Fruit fly (Drosophila melanogaster) whole organism, embryonic: Measurements from ENCODE around the gene CG5265.
A peak's percentile ranks its signal among the peaks of the same experiment; 100 is the strongest.

Experiments
- Aef1 ChIP-seq: fragments of 200-800 bp; sonication (Bioruptor generic); IDR thresholded peaks from 3 replicates; pipeline ENCODE4 v1.3.6; 2022; ENCODE audit warnings: missing biosample characterization, missing genetic modification characterization
- Antp ChIP-seq: fragments of 200-800 bp; sonication (Bioruptor generic); optimal IDR thresholded peaks from 3 replicates; lab custom pipeline; 2016; ENCODE audit warnings: missing biosample characterization, missing genetic modification characterization
- BtbVII ChIP-seq: fragments of 200-800 bp; sonication (Bioruptor generic); optimal IDR thresholded peaks from 3 replicates; lab custom pipeline; 2017; ENCODE audit warnings: missing biosample characterization, mild to moderate bottlenecking, missing genetic modification characterization
- CG1024 ChIP-seq: fragments of 200-800 bp; sonication (Bioruptor generic); IDR thresholded peaks from 2 replicates; pipeline ENCODE4 v1.3.6; 2022; ENCODE audit warnings: missing biosample characterization, missing genetic modification characterization
- CG10431 ChIP-seq: fragments of 200-800 bp; sonication (Bioruptor generic); optimal IDR thresholded peaks from 3 replicates; lab custom pipeline; 2018; ENCODE audit warnings: missing biosample characterization, mild to moderate bottlenecking, missing genetic modification characterization
- CG11085 ChIP-seq: fragments of 200-800 bp; sonication (Bioruptor generic); IDR thresholded peaks from 2 replicates; pipeline ENCODE4 v1.3.6; 2022; ENCODE audit warnings: missing biosample characterization, missing genetic modification characterization
- CG11456 ChIP-seq: fragments of 200-800 bp; sonication (Bioruptor generic); IDR thresholded peaks from 3 replicates; pipeline ENCODE4 v1.3.6; 2022; ENCODE audit warnings: missing biosample characterization, missing genetic modification characterization
- CG1233 ChIP-seq: fragments of 200-800 bp; sonication (Bioruptor generic); optimal IDR thresholded peaks from 4 replicates; lab custom pipeline; 2018; ENCODE audit warnings: missing biosample characterization, mild to moderate bottlenecking, missing genetic modification characterization
- CG13287 ChIP-seq: fragments of 200-800 bp; sonication (Bioruptor generic); IDR thresholded peaks from 2 replicates; pipeline ENCODE4 v1.3.6; 2022; ENCODE audit warnings: missing biosample characterization, missing genetic modification characterization; ENCODE audit not compliant: partially characterized antibody
- CG15601 ChIP-seq: fragments of 200-800 bp; sonication (Bioruptor generic); optimal IDR thresholded peaks from 3 replicates; lab custom pipeline; 2019; ENCODE audit warnings: missing biosample characterization, mild to moderate bottlenecking, missing genetic modification characterization, moderate library complexity
- CG16863 ChIP-seq: fragments of 200-800 bp; sonication (Bioruptor generic); optimal IDR thresholded peaks from 3 replicates; lab custom pipeline; 2016; ENCODE audit warnings: missing biosample characterization, missing genetic modification characterization
- CG17568 ChIP-seq: fragments of 200-800 bp; sonication (Bioruptor generic); optimal IDR thresholded peaks from 2 replicates; lab custom pipeline; 2018; ENCODE audit warnings: missing biosample characterization, mild to moderate bottlenecking, missing genetic modification characterization, moderate library complexity
- CG17802 ChIP-seq: fragments of 200-800 bp; sonication (Bioruptor generic); optimal IDR thresholded peaks from 2 replicates; lab custom pipeline; 2018; ENCODE audit warnings: missing biosample characterization, mild to moderate bottlenecking, missing genetic modification characterization, moderate library complexity
- CG30403 ChIP-seq: fragments of 200-800 bp; sonication (Bioruptor generic); optimal IDR thresholded peaks from 3 replicates; lab custom pipeline; 2016; ENCODE audit warnings: missing biosample characterization, missing genetic modification characterization
- CG3995 ChIP-seq: fragments of 200-800 bp; sonication (Bioruptor generic); optimal IDR thresholded peaks from 3 replicates; lab custom pipeline; 2016; ENCODE audit warnings: missing biosample characterization, missing genetic modification characterization
- CG6254 ChIP-seq: fragments of 200-800 bp; sonication (Bioruptor generic); optimal IDR thresholded peaks from 3 replicates; lab custom pipeline; 2017; ENCODE audit warnings: mild to moderate bottlenecking, missing biosample characterization, missing genetic modification reagents, missing genetic modification characterization
- CG6813 ChIP-seq: fragments of 200-800 bp; sonication (Bioruptor generic); optimal IDR thresholded peaks from 2 replicates; lab custom pipeline; 2017; ENCODE audit warnings: missing biosample characterization, missing genetic modification characterization, mild to moderate bottlenecking, moderate library complexity, missing genetic modification reagents
- CG7745 ChIP-seq: fragments of 200-800 bp; sonication (Bioruptor generic); optimal IDR thresholded peaks from 2 replicates; lab custom pipeline; 2018; ENCODE audit warnings: missing biosample characterization, mild to moderate bottlenecking, missing genetic modification characterization, moderate library complexity
- CG8290 ChIP-seq, 3 experiments: fragments of 200-800 bp; sonication (Bioruptor generic); optimal IDR thresholded peaks; 2 replicates each; lab custom pipeline; 2016 to 2019; ENCODE audit warnings: missing biosample characterization in 3 of 3, missing genetic modification characterization in 3 of 3, mild to moderate bottlenecking in 2 of 3, moderate library complexity in 1 of 3
- CG8765 ChIP-seq: fragments of 200-800 bp; sonication (Bioruptor generic); IDR thresholded peaks from 2 replicates; pipeline ENCODE4 v1.3.6; 2022; ENCODE audit warnings: missing biosample characterization, missing genetic modification characterization
- Camta ChIP-seq: fragments of 200-800 bp; sonication (Bioruptor generic); optimal IDR thresholded peaks from 2 replicates; lab custom pipeline; 2016; ENCODE audit warnings: missing biosample characterization, missing genetic modification characterization
- Chrac-16 ChIP-seq: fragments of 200-800 bp; sonication (Bioruptor generic); optimal IDR thresholded peaks from 3 replicates; lab custom pipeline; 2016; ENCODE audit warnings: missing biosample characterization, missing genetic modification characterization
- Elba2 ChIP-seq: fragments of 200-800 bp; sonication (Bioruptor generic); optimal IDR thresholded peaks from 3 replicates; lab custom pipeline; 2016; ENCODE audit warnings: missing biosample characterization, missing genetic modification characterization
- H2.0 ChIP-seq: fragments of 200-800 bp; sonication (Bioruptor generic); IDR thresholded peaks from 2 replicates; pipeline ENCODE4 v1.3.6; 2022; ENCODE audit warnings: missing biosample characterization, missing genetic modification characterization
- HmgZ ChIP-seq: fragments of 200-800 bp; sonication (Bioruptor generic); optimal IDR thresholded peaks from 2 replicates; lab custom pipeline; 2018; ENCODE audit warnings: missing biosample characterization, mild to moderate bottlenecking, missing genetic modification characterization
- Hr3 ChIP-seq: fragments of 200-800 bp; sonication (Bioruptor generic); optimal IDR thresholded peaks from 3 replicates; lab custom pipeline; 2016; ENCODE audit warnings: missing biosample characterization, missing genetic modification characterization
- Kr ChIP-seq: fragments of 200-800 bp; sonication (Bioruptor generic); optimal IDR thresholded peaks from 2 replicates; lab custom pipeline; 2017; ENCODE audit warnings: missing biosample characterization, mild to moderate bottlenecking, missing genetic modification characterization
- MTF-1 ChIP-seq: fragments of 200-800 bp; sonication (Bioruptor generic); optimal IDR thresholded peaks from 2 replicates; lab custom pipeline; 2018; ENCODE audit warnings: missing biosample characterization, mild to moderate bottlenecking, missing genetic modification characterization, borderline replicate concordance
- Med ChIP-seq: fragments of 200-800 bp; sonication (Bioruptor generic); peaks from one replicate; lab custom pipeline; 2016; ENCODE audit warnings: missing biosample characterization, missing genetic modification characterization, mild to moderate bottlenecking, inconsistent platforms, moderate library complexity
- NFAT ChIP-seq: fragments of 200-800 bp; sonication (Bioruptor generic); IDR thresholded peaks from 2 replicates; pipeline ENCODE4 v1.3.6; 2022; ENCODE audit warnings: missing biosample characterization, missing genetic modification characterization
- NK7.1 ChIP-seq: fragments of 200-800 bp; sonication (Bioruptor generic); optimal IDR thresholded peaks from 3 replicates; lab custom pipeline; 2016; ENCODE audit warnings: missing biosample characterization, missing genetic modification characterization
- Opbp ChIP-seq: fragments of 200-800 bp; sonication (Bioruptor generic); IDR thresholded peaks from 3 replicates; pipeline ENCODE4 v1.3.6; 2022; ENCODE audit warnings: missing biosample characterization, missing genetic modification characterization; ENCODE audit not compliant: partially characterized antibody
- Side ChIP-seq: fragments of 200-800 bp; sonication (Bioruptor generic); optimal IDR thresholded peaks from 2 replicates; lab custom pipeline; 2016; ENCODE audit warnings: missing biosample characterization, missing genetic modification characterization
- Sox100B ChIP-seq: fragments of 200-800 bp; sonication (Bioruptor generic); optimal IDR thresholded peaks from 3 replicates; lab custom pipeline; 2018; ENCODE audit warnings: missing biosample characterization, mild to moderate bottlenecking, missing genetic modification characterization
- Sox102F ChIP-seq: fragments of 200-800 bp; sonication (Bioruptor generic); optimal IDR thresholded peaks from 2 replicates; lab custom pipeline; 2018; ENCODE audit warnings: missing biosample characterization, mild to moderate bottlenecking, missing genetic modification characterization, moderate library complexity
- Ssrp ChIP-seq: fragments of 200-800 bp; sonication (Bioruptor generic); optimal IDR thresholded peaks from 2 replicates; lab custom pipeline; 2018; ENCODE audit warnings: missing biosample characterization, mild to moderate bottlenecking, missing genetic modification characterization, moderate library complexity
- bab2 ChIP-seq: fragments of 200-800 bp; sonication (Bioruptor generic); optimal IDR thresholded peaks from 2 replicates; lab custom pipeline; 2016; ENCODE audit warnings: missing biosample characterization, missing genetic modification characterization
- bowl ChIP-seq: fragments of 200-800 bp; sonication (Bioruptor generic); IDR thresholded peaks from 2 replicates; pipeline ENCODE4 v1.3.6; 2022; ENCODE audit warnings: missing biosample characterization, missing genetic modification characterization
- cad ChIP-seq: fragments of >200 bp; optimal IDR thresholded peaks from 2 replicates; lab custom pipeline; 2017; ENCODE audit warnings: missing biosample characterization, missing genetic modification characterization
- chn ChIP-seq: fragments of 200-800 bp; sonication (Bioruptor generic); optimal IDR thresholded peaks from 2 replicates; lab custom pipeline; 2016; ENCODE audit warnings: missing biosample characterization, missing genetic modification characterization
- emc ChIP-seq: fragments of 200-800 bp; sonication (Bioruptor generic); optimal IDR thresholded peaks from 2 replicates; lab custom pipeline; 2016; ENCODE audit warnings: missing biosample characterization, missing genetic modification characterization
- eyg ChIP-seq: fragments of 200-800 bp; sonication (Bioruptor generic); optimal IDR thresholded peaks from 3 replicates; lab custom pipeline; 2016; ENCODE audit warnings: missing biosample characterization, missing genetic modification characterization
- gcm2 ChIP-seq: fragments of 200-800 bp; sonication (Bioruptor generic); optimal IDR thresholded peaks from 2 replicates; lab custom pipeline; 2016; ENCODE audit warnings: missing biosample characterization, missing genetic modification characterization
- grn ChIP-seq: fragments of 200-800 bp; sonication (Bioruptor generic); optimal IDR thresholded peaks from 3 replicates; lab custom pipeline; 2017; ENCODE audit warnings: missing biosample characterization, missing genetic modification characterization
- lab ChIP-seq: fragments of 200-800 bp; sonication (Bioruptor generic); optimal IDR thresholded peaks from 3 replicates; lab custom pipeline; 2017; ENCODE audit warnings: missing biosample characterization, missing genetic modification characterization, mild to moderate bottlenecking, moderate library complexity, missing genetic modification reagents
- nerfin-1 ChIP-seq: fragments of 200-800 bp; sonication (Bioruptor generic); optimal IDR thresholded peaks from 3 replicates; lab custom pipeline; 2019; ENCODE audit warnings: missing biosample characterization, mild to moderate bottlenecking, missing genetic modification characterization, moderate library complexity
- nom ChIP-seq: fragments of 200-800 bp; sonication (Bioruptor generic); optimal IDR thresholded peaks from 2 replicates; lab custom pipeline; 2017; ENCODE audit warnings: missing biosample characterization, missing genetic modification characterization, mild to moderate bottlenecking, moderate library complexity, missing genetic modification reagents
- sd ChIP-seq: fragments of 200-800 bp; sonication (Bioruptor generic); optimal IDR thresholded peaks from 3 replicates; lab custom pipeline; 2018; ENCODE audit warnings: missing biosample characterization, mild to moderate bottlenecking, missing genetic modification characterization, moderate library complexity
- slbo ChIP-seq: fragments of 200-800 bp; sonication (Bioruptor generic); IDR thresholded peaks from 2 replicates; pipeline ENCODE4 v1.3.6; 2022; ENCODE audit warnings: missing biosample characterization, missing genetic modification characterization
- sug ChIP-seq: fragments of 200-800 bp; optimal IDR thresholded peaks from 2 replicates; lab custom pipeline; 2019; ENCODE audit warnings: missing biosample characterization, mild to moderate bottlenecking, missing genetic modification characterization, moderate library complexity
- zfh2 ChIP-seq: fragments of 200-800 bp; sonication (Bioruptor generic); optimal IDR thresholded peaks from 2 replicates; lab custom pipeline; 2016; ENCODE audit warnings: missing biosample characterization, missing genetic modification characterization

The CG5265 gene

DNA sequence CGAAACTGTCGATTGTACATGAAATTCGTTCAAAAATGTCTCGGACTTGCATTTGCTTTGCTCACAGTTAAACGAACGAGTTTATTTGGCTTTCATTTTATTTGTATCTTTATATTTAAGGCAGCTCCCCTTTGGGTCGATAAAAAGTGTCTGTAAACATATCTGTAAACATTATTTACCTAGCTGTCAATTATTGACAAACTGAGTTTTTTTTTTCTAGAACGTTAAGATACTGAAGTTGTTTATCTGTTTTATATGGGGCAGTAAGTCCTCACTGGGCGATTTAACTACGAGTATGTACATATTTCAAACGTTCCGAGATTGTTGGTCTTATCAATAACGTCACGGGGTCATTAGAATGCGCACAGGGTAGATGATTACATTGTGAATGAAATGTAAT is 23.1 kb upstream of the CG5265 start (continued):
- TF ChIP-seq bowl (no peak), CG30403 (GFP tag; lab: Kevin White, UChicago) (no peak), chn (GFP tag; lab: Kevin White, UChicago) (no peak), CG1233 (GFP tag; lab: Kevin White, UChicago) (peak; percentile 20), Ssrp (tag; lab: Kevin White, UChicago) (no peak), Sox100B (GFP tag; lab: Kevin White, UChicago) (peak; percentile 37), Kr (peak; percentile 6), eyg (GFP tag; lab: Kevin White, UChicago) (peak; percentile 17), CG8765 (no peak), emc (GFP tag; lab: Kevin White, UChicago) (no peak), Side (no peak), nerfin-1 (tag; lab: Kevin White, UChicago) (peak; percentile 25), bab2 (GFP tag; lab: Kevin White, UChicago) (no peak), CG8290 (GFP tag; optimal IDR thresholded peaks at IDR 0.05; lab: Kevin White, UChicago) (no peak), CG8290 (tag; optimal IDR thresholded peaks at IDR 0.05; lab: Kevin White, UChicago) (no peak), Elba2 (no peak), zfh2 (GFP tag; lab: Kevin White, UChicago) (no peak), sug (tag; lab: Kevin White, UChicago) (peak; percentile 48), slbo (no peak), CG10431 (GFP tag; lab: Kevin White, UChicago) (peak; percentile 32), MTF-1 (peak; percentile 17), CG11085 (no peak), CG15601 (tag; lab: Kevin White, UChicago) (peak; percentile 62), sd (peak; percentile 32), Hr3 (GFP tag; lab: Kevin White, UChicago) (no peak), NK7.1 (no peak), grn (GFP tag; lab: Kevin White, UChicago) (peak; percentile 45), H2.0 (GFP tag; lab: Robert Waterston, UW) (no peak), CG16863 (GFP tag; lab: Kevin White, UChicago) (no peak), CG11456 (GFP tag; lab: Robert Waterston, UW) (no peak), gcm2 (no peak), Aef1 (no peak), CG6254 (GFP tag; lab: Kevin White, UChicago) (peak; percentile 30), CG17568 (GFP tag; lab: Kevin White, UChicago) (peak; percentile 63), NFAT (no peak), CG6813 (GFP tag; lab: Kevin White, UChicago) (peak; percentile 63), Sox102F (GFP tag; lab: Kevin White, UChicago) (no peak), Med (GFP tag; lab: Kevin White, UChicago) (peak; percentile 63), Opbp (no peak), CG3995 (GFP tag; lab: Kevin White, UChicago) (no peak), lab (GFP tag; lab: Kevin White, UChicago) (peak; percentile 73), Chrac-16 (GFP tag; lab: Kevin White, UChicago) (no peak), nom (no peak), CG17802 (no peak), CG7745 (tag; lab: Kevin White, UChicago) (peak; percentile 59), CG13287 (GFP tag; lab: Robert Waterston, UW) (no peak), Antp (GFP tag; lab: Kevin White, UChicago) (no peak), BtbVII (GFP tag; lab: Kevin White, UChicago) (peak; percentile 71), Camta (GFP tag; lab: Kevin White, UChicago) (no peak), HmgZ (tag; lab: Kevin White, UChicago) (peak; percentile 1), cad (no peak), CG1024 (GFP tag; lab: Robert Waterston, UW) (no peak)
